Worm (Caenorhabditis elegans) whole organism, L4/young adult: ENCODE measurements around the gene srx-7.

ENCODE experiments used
- W03F9.2 ChIP-seq: fragments of 150-350 bp; optimal IDR thresholded peaks from 2 replicates; lab custom pipeline; 2014; ENCODE audit warnings: missing biosample characterization, missing genetic modification characterization
- dao-5 ChIP-seq: sonication (generic microtip); optimal IDR thresholded peaks from 2 replicates; lab custom pipeline; 2016; ENCODE audit warnings: missing genotype, missing genetic modification characterization, moderate library complexity, missing compliant biosample characterization
- him-1 ChIP-seq: sonication (generic microtip); optimal IDR thresholded peaks from 2 replicates; lab custom pipeline; 2016; ENCODE audit warnings: missing genotype, missing genetic modification reagents, missing genetic modification characterization, missing compliant biosample characterization

The srx-7 gene

DNA sequence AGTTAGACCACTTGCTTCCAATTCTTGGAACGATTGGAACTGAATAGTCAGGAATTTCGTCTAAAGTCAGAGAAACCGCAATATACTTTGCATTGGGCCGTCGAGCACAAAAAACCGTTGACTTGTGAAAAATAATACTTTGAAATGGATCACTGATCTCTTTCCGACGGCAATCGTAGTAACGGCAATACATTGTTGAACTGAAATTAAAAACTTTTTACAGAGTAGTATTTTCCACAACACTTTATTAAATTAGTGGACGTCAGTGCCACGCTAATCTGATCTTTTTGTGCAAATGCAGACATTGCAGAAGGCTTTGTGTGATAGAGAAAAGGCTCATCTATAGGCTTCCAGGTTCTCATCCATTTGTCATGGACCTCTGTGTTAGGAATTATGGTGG is 7.6 kb upstream of the srx-7 start:
- TF ChIP-seq W03F9.2 (tag; lab: Kevin White, UChicago): no peak
- TF ChIP-seq dao-5: no peak
- TF ChIP-seq him-1: no peak

DNA sequence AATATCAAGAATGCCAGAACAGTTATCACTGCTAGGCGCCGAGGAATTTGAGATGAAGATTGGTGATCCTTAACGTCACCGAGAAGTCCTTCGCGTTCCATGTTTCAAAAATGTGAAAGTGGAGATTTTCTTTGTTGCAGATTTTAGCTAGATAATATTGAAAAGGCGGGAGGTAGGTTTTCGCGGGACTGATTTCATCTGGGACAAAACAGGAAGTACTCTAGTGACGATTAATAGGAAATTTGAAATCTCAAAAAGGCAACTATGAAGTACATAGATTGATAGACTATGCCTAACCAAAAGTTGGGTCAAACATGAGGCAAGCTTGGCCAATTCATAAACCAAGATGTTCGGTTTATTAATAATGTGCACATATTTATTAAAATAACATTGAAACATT is 6.9 kb upstream of the srx-7 start, which contains the start of gene C14C6.8:
Gene C14C6.8 (minus strand): TSS at position 101 of the 400 bp plus-strand sequence.
- no peak for TF ChIP-seq W03F9.2 (tag; lab: Kevin White, UChicago)
- no peak for TF ChIP-seq dao-5
- no peak for TF ChIP-seq him-1

DNA sequence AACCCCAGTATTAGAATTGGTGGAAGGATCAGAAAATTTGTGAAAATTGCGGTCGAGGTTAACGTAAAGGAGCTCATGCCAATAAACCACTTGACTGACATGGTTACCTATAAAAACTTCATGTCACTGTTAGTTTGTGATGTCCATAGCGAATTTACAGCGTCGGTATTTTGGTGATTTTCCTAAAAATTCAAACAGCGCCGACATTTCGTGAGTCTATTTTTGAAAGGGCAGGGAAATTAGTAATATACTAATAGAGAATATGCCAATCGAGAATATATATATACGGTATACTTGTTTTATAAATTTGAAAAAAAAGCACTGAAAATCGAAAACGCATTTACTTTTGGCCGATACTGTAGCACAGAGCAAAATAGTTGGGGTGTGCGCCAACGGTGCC is 3.9 kb upstream of the srx-7 start, which contains the start of gene srx-8:
Gene srx-8 (minus strand): TSS at position 101 of the 400 bp plus-strand sequence.
- no peak for TF ChIP-seq him-1
- no peak for TF ChIP-seq dao-5
- no peak for TF ChIP-seq W03F9.2 (tag; lab: Kevin White, UChicago)

DNA sequence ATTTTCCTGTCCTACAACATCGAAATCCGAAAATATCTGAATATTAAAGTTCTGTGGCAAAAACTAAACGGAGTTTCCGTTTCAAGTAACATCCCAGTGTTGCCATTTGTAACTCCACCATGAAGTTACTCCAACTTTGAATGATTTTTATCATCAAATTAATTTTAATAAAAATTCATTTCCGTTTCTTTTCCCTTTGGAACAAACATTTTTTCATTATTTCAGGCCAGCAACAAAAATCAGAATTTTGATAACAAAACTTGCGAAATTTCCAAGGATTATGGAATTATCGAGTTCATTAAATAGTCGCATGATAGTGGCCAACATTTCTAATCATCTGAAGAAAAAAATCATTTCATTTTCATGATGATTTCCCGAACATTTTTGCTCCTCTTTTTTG is 2.8 kb downstream of the srx-7 start, which contains the start of gene C14C6.2:
Gene C14C6.2 (plus strand): TSS at position 301 of the 400 bp plus-strand sequence.
- TF ChIP-seq W03F9.2 (tag; lab: Kevin White, UChicago) (no peak), him-1 (no peak), dao-5 (no peak)

ce11 chrV:565984-566383 is 6.0 kb downstream of the srx-7 start, which contains the start of gene sri-73:
Gene sri-73 (minus strand): TSS chrV:566084.
- TF ChIP-seq him-1: no peak
- TF ChIP-seq dao-5: no peak
- no peak for TF ChIP-seq W03F9.2 (tag; lab: Kevin White, UChicago)

ce11 chrV:568105-568504 is 8.1 kb downstream of the srx-7 start, which contains the start of gene sri-72:
Gene sri-72 (minus strand): TSS chrV:568205.
- TF ChIP-seq W03F9.2 (tag; lab: Kevin White, UChicago) (no peak), him-1 (no peak), dao-5 (no peak)

ce11 chrV:574639-575038 is 14.6 kb downstream of the srx-7 start, which contains the start of gene C14C6.13:
Gene C14C6.13 (minus strand): TSS chrV:574739.
- TF ChIP-seq W03F9.2 (tag; lab: Kevin White, UChicago): no peak
- TF ChIP-seq dao-5: no peak
- no peak for TF ChIP-seq him-1

ce11 chrV:576070-576469 is 16.1 kb downstream of the srx-7 start, which contains the start of gene K06H6.5:
Gene K06H6.5 (plus strand): TSS chrV:576370.
- TF ChIP-seq W03F9.2 (tag; lab: Kevin White, UChicago): no peak
- no peak for TF ChIP-seq him-1
- no peak for TF ChIP-seq dao-5

DNA sequence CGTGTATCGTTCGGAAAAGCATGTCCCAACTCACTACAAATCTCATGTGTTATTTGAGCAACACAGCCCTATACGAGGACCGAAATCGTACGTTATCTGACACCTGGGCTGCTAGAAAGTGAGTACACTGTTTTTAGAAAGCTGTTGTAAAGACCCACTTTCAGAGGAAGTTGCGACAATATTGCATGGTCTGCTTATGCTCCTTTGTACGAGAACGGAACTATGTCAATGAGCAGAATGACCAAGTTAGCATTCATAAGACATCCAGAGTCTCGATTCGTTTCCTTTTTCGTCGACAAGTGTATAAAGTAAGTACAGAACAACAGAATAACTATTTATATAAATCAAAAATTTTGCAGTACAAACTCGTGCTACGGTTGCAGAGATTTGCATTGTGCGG is 16.9 kb downstream of the srx-7 start:
- no peak for TF ChIP-seq him-1
- no peak for TF ChIP-seq dao-5
- no peak for TF ChIP-seq W03F9.2 (tag; lab: Kevin White, UChicago)

- TF ChIP-seq him-1: no peak
- no peak for TF ChIP-seq dao-5
- TF ChIP-seq W03F9.2 (tag; lab: Kevin White, UChicago): no peak
These were observed 19.0 kb downstream of the srx-7 start, which contains the start of gene K06H6.4 for ce11 chrV:578977-579376. Gene K06H6.4 (plus strand): TSS chrV:579277.

ce11 chrV:581616-582015 is 21.6 kb downstream of the srx-7 start, which contains the start of gene nstp-7:
Gene nstp-7 (plus strand): TSS chrV:581916.
- TF ChIP-seq dao-5 (no peak), W03F9.2 (tag; lab: Kevin White, UChicago) (no peak), him-1 (no peak)

ce11 chrV:585472-585871 is 25.5 kb downstream of the srx-7 start, which contains the start of gene K06H6.2:
Gene K06H6.2 (plus strand): TSS chrV:585772.
- TF ChIP-seq him-1: no peak
- no peak for TF ChIP-seq W03F9.2 (tag; lab: Kevin White, UChicago)
- TF ChIP-seq dao-5: no peak

DNA sequence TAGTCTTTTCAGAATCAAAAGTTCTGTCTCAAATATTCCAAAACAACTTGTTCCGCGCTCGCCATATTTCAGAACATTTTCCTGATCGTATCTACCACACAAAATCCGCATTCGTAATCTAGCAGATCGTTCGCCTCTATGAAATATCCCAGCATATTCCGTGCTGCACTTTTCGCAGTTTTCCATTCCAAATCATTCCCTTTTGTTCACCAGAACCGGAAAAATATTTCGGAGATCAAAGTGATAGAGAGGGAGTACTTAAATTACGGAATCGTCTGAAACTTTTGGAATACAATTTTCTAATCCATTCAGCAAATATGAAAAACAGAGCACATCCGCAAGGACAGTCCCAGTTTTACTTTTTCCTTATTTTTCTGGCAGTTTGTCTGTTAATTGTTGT is 27.8 kb downstream of the srx-7 start, which contains the start of gene K06H6.1:
Gene K06H6.1 (plus strand): TSS at position 301 of the 400 bp plus-strand sequence.
- TF ChIP-seq W03F9.2 (tag; lab: Kevin White, UChicago) (no peak), him-1 (no peak), dao-5 (no peak)

ce11 chrV:590182-590581 is 30.2 kb downstream of the srx-7 start, which contains the start of gene ZK488.6:
Gene ZK488.6 (plus strand): TSS chrV:590482.
- TF ChIP-seq W03F9.2 (tag; lab: Kevin White, UChicago) (no peak), dao-5 (no peak), him-1 (no peak)

DNA sequence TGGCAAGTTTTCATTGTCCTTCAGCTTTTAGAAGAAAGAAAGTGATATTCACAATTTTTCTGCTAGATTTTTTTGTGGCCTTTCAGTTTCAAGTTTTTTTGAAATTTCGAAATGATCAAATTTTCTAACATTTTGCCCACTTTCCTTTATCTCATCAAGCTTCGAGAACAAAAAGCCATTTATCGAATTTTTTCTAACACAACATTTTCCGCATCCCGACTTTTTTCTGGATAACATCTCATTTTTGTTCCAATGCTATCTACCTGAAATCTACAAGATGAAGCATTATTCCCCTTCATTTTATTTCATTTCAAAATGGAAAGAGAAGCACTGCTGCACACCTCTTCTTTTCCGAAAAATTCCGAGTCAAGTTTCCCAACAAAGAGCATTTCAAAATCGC is 33.0 kb downstream of the srx-7 start, which contains the start of gene ZK488.5:
Gene ZK488.5 (plus strand): TSS at position 301 of the 400 bp plus-strand sequence.
- TF ChIP-seq him-1 (no peak), dao-5 (no peak), W03F9.2 (tag; lab: Kevin White, UChicago) (no peak)
